Worm (Caenorhabditis elegans) whole organism, early embryonic: ENCODE data around the gene grsp-4.

Experiments used
- ama-1 ChIP-seq: fragments of 150-350 bp; optimal IDR thresholded peaks from 2 replicates; lab custom pipeline; 2014
- ceh-36 ChIP-seq: sonication (generic microtip); optimal IDR thresholded peaks from 2 replicates; lab custom pipeline; 2016; ENCODE audit warnings: missing genetic modification characterization, inconsistent platforms, missing compliant biosample characterization
- hmg-4 ChIP-seq: fragments of 200-800 bp; sonication (Bioruptor generic); optimal IDR thresholded peaks from 2 replicates; lab custom pipeline; 2018; ENCODE audit warnings: mild to moderate bottlenecking, missing genetic modification characterization, missing compliant biosample characterization
- hnd-1 ChIP-seq: sonication (generic microtip); optimal IDR thresholded peaks from 2 replicates; lab custom pipeline; 2016; ENCODE audit warnings: missing genetic modification characterization, missing compliant biosample characterization
- pes-1 ChIP-seq: fragments of 200-800 bp; sonication (Bioruptor generic); IDR thresholded peaks from 2 replicates; pipeline ENCODE4 v1.3.6; 2022; ENCODE audit warnings: missing genetic modification reagents, missing genetic modification characterization, missing compliant biosample characterization
- scrt-1 ChIP-seq: fragments of 200-800 bp; sonication (Bioruptor generic); IDR thresholded peaks from 2 replicates; pipeline ENCODE4 v1.3.6; 2022; ENCODE audit warnings: missing genetic modification characterization, missing compliant biosample characterization
- sea-1 ChIP-seq: fragments of 200-800 bp; sonication (Bioruptor generic); conservative IDR thresholded peaks from 2 replicates; pipeline ENCODE4 v1.3.6; 2022; ENCODE audit warnings: missing genetic modification characterization, missing compliant biosample characterization
- tbx-37 ChIP-seq: fragments of 200-800 bp; sonication (Bioruptor generic); conservative IDR thresholded peaks from 2 replicates; pipeline ENCODE4 v1.3.6; 2022; ENCODE audit warnings: missing genetic modification reagents, missing genetic modification characterization, missing compliant biosample characterization

ce11 chrV:7667940-7668339 is 43.2 kb downstream of the grsp-4 start, which contains the start of gene C12D5.5:
- TF ChIP-seq sea-1 (GFP tag; lab: Robert Waterston, UW) (no peak), hmg-4 (GFP tag; lab: Kevin White, UChicago) (no peak), ama-1 (lab: Kevin White, UChicago) (no peak), ceh-36 (tag; lab: Kevin White, UChicago) (no peak), hnd-1 (tag; lab: Kevin White, UChicago) (no peak), pes-1 (GFP tag; lab: Robert Waterston, UW) (no peak), scrt-1 (no peak), tbx-37 (GFP tag; lab: Robert Waterston, UW) (no peak)
